Fruit fly (Drosophila melanogaster): ENCODE results near the gene CG16711.

DNA sequence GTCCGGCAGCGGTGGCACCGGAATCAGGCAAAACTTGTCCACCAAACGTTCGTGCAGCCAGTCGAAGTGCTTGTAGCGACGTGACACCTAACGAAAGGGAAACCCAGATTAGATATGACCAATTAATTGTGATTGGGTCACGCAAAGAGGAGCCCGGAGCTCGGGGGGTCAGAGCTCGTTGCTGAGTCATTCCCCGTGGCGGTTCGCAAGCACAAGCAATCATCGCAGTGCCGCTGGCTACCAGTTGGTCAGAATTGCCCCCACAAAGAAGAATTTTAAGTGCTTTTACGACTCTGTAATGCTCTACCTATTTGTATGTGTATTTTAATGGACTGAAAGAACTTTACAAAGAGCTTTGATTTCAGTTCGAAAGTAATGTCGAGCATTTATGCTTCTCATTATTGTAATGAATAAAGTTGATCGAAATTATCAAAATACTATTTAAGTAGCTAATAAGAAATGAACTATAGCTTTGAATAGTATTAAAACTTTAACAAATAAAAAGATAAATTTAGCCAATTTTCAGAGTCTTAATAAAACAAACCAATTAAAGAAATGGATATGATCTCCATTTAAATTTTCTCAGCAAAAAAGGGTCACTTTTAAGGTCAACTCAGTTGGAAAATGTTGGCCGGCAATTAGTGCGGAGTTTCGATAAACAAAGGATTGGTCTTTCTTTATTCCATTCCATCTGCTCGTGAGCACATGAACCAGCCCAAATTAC, 8.1 kb downstream of the CG16711 start:
- no peak for TF ChIP-seq Myc (optimal IDR thresholded peaks at IDR 0.05)
- TF ChIP-seq Sin3A (optimal IDR thresholded peaks at IDR 0.05) = no peak
